Fruit fly (Drosophila melanogaster): ENCODE data around the gene CG31191.

- TF ChIP-seq CG5204 (GFP tag; optimal IDR thresholded peaks at IDR 0.05), result no peak
- TF ChIP-seq CG14711 (tag; optimal IDR thresholded peaks at IDR 0.05), result no peak
- no peak for TF ChIP-seq CG1620 (GFP tag; optimal IDR thresholded peaks at IDR 0.05)
Measured at dm6 chr3R:20958599-20959150, 13.3 kb upstream of the CG31191 start.
